Fruit fly (Drosophila melanogaster) whole organism, pupa: ENCODE measurements around the gene CG34173.

Source experiments
- CG10348 ChIP-seq: fragments of 200-800 bp; sonication (Bioruptor generic); IDR thresholded peaks from 2 replicates; pipeline ENCODE4 v1.3.6; 2022; ENCODE audit warnings: missing biosample characterization, missing genetic modification characterization
- CG12605 ChIP-seq: fragments of 200-800 bp; sonication (Bioruptor generic); IDR thresholded peaks from 2 replicates; pipeline ENCODE4 v1.3.6; 2022; ENCODE audit warnings: missing biosample characterization, missing genetic modification characterization
- CG13204 ChIP-seq: fragments of 200-800 bp; sonication (Bioruptor generic); optimal IDR thresholded peaks from 2 replicates; lab custom pipeline; 2018; ENCODE audit warnings: missing biosample characterization, mild to moderate bottlenecking, missing genetic modification characterization, moderate library complexity
- CG14655 ChIP-seq: fragments of 200-800 bp; sonication (Bioruptor generic); optimal IDR thresholded peaks from 3 replicates; lab custom pipeline; 2017; ENCODE audit warnings: mild to moderate bottlenecking, missing biosample characterization, missing genetic modification reagents, missing genetic modification characterization
- CG15710 ChIP-seq: fragments of 200-800 bp; sonication (Bioruptor generic); optimal IDR thresholded peaks from 2 replicates; lab custom pipeline; 2018; ENCODE audit warnings: missing biosample characterization, mild to moderate bottlenecking, missing genetic modification characterization, moderate library complexity
- CG17806 ChIP-seq: fragments of 200-800 bp; sonication (Bioruptor generic); optimal IDR thresholded peaks from 2 replicates; lab custom pipeline; 2018; ENCODE audit warnings: missing biosample characterization, mild to moderate bottlenecking, missing genetic modification characterization, moderate library complexity
- CG32121 ChIP-seq: fragments of 200-800 bp; sonication (Bioruptor generic); IDR thresholded peaks from 2 replicates; pipeline ENCODE4 v1.3.6; 2022; ENCODE audit warnings: missing biosample characterization, missing genetic modification characterization
- CG34367 ChIP-seq: fragments of 200-800 bp; sonication (Bioruptor generic); optimal IDR thresholded peaks from 2 replicates; lab custom pipeline; 2018; ENCODE audit warnings: missing biosample characterization, mild to moderate bottlenecking, missing genetic modification characterization
- CG4496 ChIP-seq: fragments of 200-800 bp; sonication (Bioruptor generic); IDR thresholded peaks from 3 replicates; pipeline ENCODE4 v1.3.6; 2022; ENCODE audit warnings: missing biosample characterization, missing genetic modification characterization
- CG8159 ChIP-seq: fragments of 200-800 bp; sonication (Bioruptor generic); optimal IDR thresholded peaks from 3 replicates; lab custom pipeline; 2018; ENCODE audit warnings: missing biosample characterization, mild to moderate bottlenecking, missing genetic modification characterization, moderate library complexity
- CG8301 ChIP-seq: fragments of 200-800 bp; sonication (Bioruptor generic); optimal IDR thresholded peaks from 2 replicates; lab custom pipeline; 2018; ENCODE audit warnings: missing biosample characterization, mild to moderate bottlenecking, missing genetic modification characterization
- CG9948 ChIP-seq: fragments of 200-800 bp; sonication (Bioruptor generic); optimal IDR thresholded peaks from 2 replicates; lab custom pipeline; 2018; ENCODE audit warnings: missing biosample characterization, mild to moderate bottlenecking, missing genetic modification characterization, moderate library complexity
- D1 ChIP-seq: fragments of 200-800 bp; sonication (Bioruptor generic); optimal IDR thresholded peaks from 2 replicates; lab custom pipeline; 2018; ENCODE audit warnings: missing biosample characterization, mild to moderate bottlenecking, missing genetic modification characterization, moderate library complexity
- EcR ChIP-seq: fragments of 200-800 bp; sonication (Bioruptor generic); optimal IDR thresholded peaks from 3 replicates; lab custom pipeline; 2019; ENCODE audit warnings: missing biosample characterization, missing genetic modification characterization, mild to moderate bottlenecking, moderate library complexity, missing genetic modification reagents
- Ets98B ChIP-seq: fragments of 200-800 bp; sonication (Bioruptor generic); IDR thresholded peaks from 2 replicates; pipeline ENCODE4 v1.3.6; 2022; ENCODE audit warnings: missing biosample characterization, missing genetic modification characterization
- Pif1A ChIP-seq: fragments of 200-800 bp; sonication (Bioruptor generic); optimal IDR thresholded peaks from 3 replicates; lab custom pipeline; 2016; ENCODE audit warnings: missing biosample characterization, missing genetic modification characterization
- Pif1B ChIP-seq: fragments of 200-800 bp; sonication (Bioruptor generic); optimal IDR thresholded peaks from 3 replicates; lab custom pipeline; 2016; ENCODE audit warnings: missing biosample characterization, missing genetic modification characterization
- Snoo ChIP-seq: fragments of 200-800 bp; sonication (Bioruptor generic); optimal IDR thresholded peaks from 3 replicates; lab custom pipeline; 2017; ENCODE audit warnings: missing biosample characterization, mild to moderate bottlenecking, missing genetic modification characterization, inconsistent platforms
- fd96Ca ChIP-seq: fragments of 200-800 bp; sonication (Bioruptor generic); IDR thresholded peaks from 3 replicates; pipeline ENCODE4 v1.3.6; 2022; ENCODE audit warnings: missing biosample characterization, missing genetic modification characterization
- gl ChIP-seq: fragments of 200-800 bp; sonication (Bioruptor generic); optimal IDR thresholded peaks from 2 replicates; lab custom pipeline; 2018; ENCODE audit warnings: missing biosample characterization, mild to moderate bottlenecking, missing genetic modification characterization
- rn ChIP-seq: fragments of 200-800 bp; sonication (Bioruptor generic); IDR thresholded peaks from 2 replicates; pipeline ENCODE4 v1.3.6; 2022; ENCODE audit warnings: missing biosample characterization, missing genetic modification characterization

CG34173 gene

dm6 chr2L:22036877-22037276, 17.2 kb downstream of the CG34173 start:
- TF ChIP-seq CG15710 (tag; lab: Kevin White, UChicago) (no peak), CG12605 (GFP tag; lab: Robert Waterston, UW) (no peak), CG10348 (no peak), CG13204 (GFP tag; lab: Kevin White, UChicago) (no peak), CG8159 (tag; lab: Kevin White, UChicago) (no peak), CG9948 (tag; lab: Kevin White, UChicago) (no peak), Pif1A (GFP tag; lab: Kevin White, UChicago) (no peak), CG32121 (GFP tag; lab: Robert Waterston, UW) (no peak), CG34367 (tag; lab: Kevin White, UChicago) (no peak), Snoo (tag; lab: Kevin White, UChicago) (no peak), CG14655 (no peak), gl (no peak), Pif1B (GFP tag; lab: Kevin White, UChicago) (no peak), CG17806 (tag; lab: Kevin White, UChicago) (no peak), fd96Ca (GFP tag; lab: Robert Waterston, UW) (no peak), EcR (GFP tag; lab: Kevin White, UChicago) (no peak), Ets98B (GFP tag; lab: Robert Waterston, UW) (no peak), CG8301 (tag; lab: Kevin White, UChicago) (no peak), rn (GFP tag; lab: Robert Waterston, UW) (no peak)
- TF ChIP-seq, all 21 proteins: peak for 0

DNA sequence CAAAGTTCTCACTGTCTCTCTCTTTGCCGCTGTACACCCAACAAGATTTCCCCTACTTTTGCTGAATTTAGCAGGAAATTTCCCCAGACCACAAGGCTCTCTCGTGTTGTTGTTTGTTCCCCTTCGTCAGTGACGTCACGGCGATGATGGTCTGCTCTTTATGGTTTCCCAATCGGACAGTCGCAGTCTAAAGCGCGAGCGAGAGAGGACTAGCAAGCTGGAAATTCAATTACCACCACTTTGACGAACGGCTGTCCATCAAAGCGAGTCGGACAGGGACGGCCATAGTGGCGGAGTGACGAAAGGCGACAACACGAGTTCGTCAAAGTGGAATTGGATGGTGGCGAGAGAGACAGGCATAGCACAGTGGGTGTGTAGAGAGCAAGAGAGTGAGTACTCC, 29.7 kb downstream of the CG34173 start:
- TF ChIP-seq CG9948 (tag; lab: Kevin White, UChicago) (no peak), CG15710 (tag; lab: Kevin White, UChicago) (no peak), CG8301 (tag; lab: Kevin White, UChicago) (no peak), CG12605 (GFP tag; lab: Robert Waterston, UW) (no peak), D1 (tag; lab: Kevin White, UChicago) (no peak), CG17806 (tag; lab: Kevin White, UChicago) (no peak), gl (no peak), Ets98B (GFP tag; lab: Robert Waterston, UW) (no peak; the same call in 1 of the 2 replicates), CG8159 (tag; lab: Kevin White, UChicago) (no peak), fd96Ca (GFP tag; lab: Robert Waterston, UW) (peak; percentile 64; the same call in 2 of the 3 replicates), CG14655 (no peak), CG32121 (GFP tag; lab: Robert Waterston, UW) (peak; percentile 32; the same call in 1 of the 2 replicates), Pif1A (GFP tag; lab: Kevin White, UChicago) (no peak)
- TF ChIP-seq, all 21 proteins: peak for 2

dm6 chr2L:22018861-22019270, 35.2 kb downstream of the CG34173 start, which contains the start of gene tio:
tio (plus strand) TSS chr2L:22019208.
- TF ChIP-seq fd96Ca (GFP tag; lab: Robert Waterston, UW), result peak; percentile 58; the same call in 2 of the 3 replicates
- peak; percentile 5 for TF ChIP-seq CG13204 (GFP tag; lab: Kevin White, UChicago)
- TF ChIP-seq Ets98B (GFP tag; lab: Robert Waterston, UW), result 0 out of 2 replicates have a peak, but pooled peaks have one; percentile 38
- TF ChIP-seq CG15710 (tag; lab: Kevin White, UChicago), result no peak
- TF ChIP-seq Pif1B (GFP tag; lab: Kevin White, UChicago), result peak; percentile 18
- TF ChIP-seq rn (GFP tag; lab: Robert Waterston, UW), result no peak

DNA sequence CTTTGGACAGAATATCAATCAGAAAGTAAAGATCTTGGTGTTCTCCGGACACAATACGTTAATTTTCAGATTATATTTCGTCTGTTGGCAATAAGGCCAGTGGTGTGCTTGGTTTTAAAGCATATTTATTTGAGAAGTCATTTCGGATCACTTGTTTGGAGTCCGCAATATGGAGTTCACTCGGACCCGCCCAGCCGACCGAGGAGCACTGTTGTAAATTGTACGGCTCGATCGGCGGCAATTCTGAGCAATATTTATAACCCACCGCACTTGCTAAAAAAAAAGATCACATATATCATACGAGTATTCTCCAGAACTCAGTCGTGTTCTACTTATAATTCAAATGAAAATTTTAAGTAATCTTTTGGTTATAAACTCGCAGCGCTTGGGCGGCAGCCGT, 39.2 kb downstream of the CG34173 start, which contains the start of gene CG31693:
Gene CG31693, plus strand, starts transcription at position 301 of the 400 bp plus-strand sequence.
- TF ChIP-seq Pif1B (GFP tag; lab: Kevin White, UChicago), result no peak
- no peak for TF ChIP-seq CG13204 (GFP tag; lab: Kevin White, UChicago)
- no peak for TF ChIP-seq CG9948 (tag; lab: Kevin White, UChicago)
- no peak for TF ChIP-seq CG17806 (tag; lab: Kevin White, UChicago)
- TF ChIP-seq CG34367 (tag; lab: Kevin White, UChicago), result no peak
- TF ChIP-seq D1 (tag; lab: Kevin White, UChicago), result no peak
- no peak for TF ChIP-seq CG8301 (tag; lab: Kevin White, UChicago)
- TF ChIP-seq CG8159 (tag; lab: Kevin White, UChicago), result no peak
- TF ChIP-seq CG14655, result no peak
- TF ChIP-seq Snoo (tag; lab: Kevin White, UChicago), result no peak
- no peak for TF ChIP-seq CG4496 (GFP tag; lab: Robert Waterston, UW)
- no peak for TF ChIP-seq CG32121 (GFP tag; lab: Robert Waterston, UW)
- TF ChIP-seq Pif1A (GFP tag; lab: Kevin White, UChicago), result no peak
- no peak for TF ChIP-seq CG15710 (tag; lab: Kevin White, UChicago)
- TF ChIP-seq EcR (GFP tag; lab: Kevin White, UChicago), result no peak
- no peak for TF ChIP-seq CG10348
- no peak for TF ChIP-seq fd96Ca (GFP tag; lab: Robert Waterston, UW)
- TF ChIP-seq rn (GFP tag; lab: Robert Waterston, UW), result no peak
- no peak for TF ChIP-seq gl
